Worm (Caenorhabditis elegans) whole organism, L4 larva: ENCODE results near the gene F13D11.4.

ENCODE experiments used
- F37D6.2 ChIP-seq: sonication (generic microtip); optimal IDR thresholded peaks from 2 replicates; lab custom pipeline; 2016; ENCODE audit warnings: mild to moderate bottlenecking, missing genetic modification characterization, missing compliant biosample characterization
- F49E8.2 ChIP-seq: sonication (generic microtip); optimal IDR thresholded peaks from 2 replicates; lab custom pipeline; 2016; ENCODE audit warnings: missing compliant biosample characterization, mild to moderate bottlenecking, missing genetic modification characterization, borderline replicate concordance
- T20F7.1 ChIP-seq: fragments of 200-800 bp; sonication (Bioruptor generic); optimal IDR thresholded peaks from 2 replicates; lab custom pipeline; 2018; ENCODE audit warnings: mild to moderate bottlenecking, missing genetic modification characterization, missing compliant biosample characterization
- T26A8.4 ChIP-seq: fragments of 200-800 bp; sonication (Bioruptor generic); IDR thresholded peaks from 2 replicates; pipeline ENCODE4 v1.3.6; 2022; ENCODE audit warnings: missing genetic modification characterization, missing compliant biosample characterization
- Y5F2A.4 ChIP-seq: fragments of 200-800 bp; sonication (Bioruptor generic); optimal IDR thresholded peaks from 2 replicates; lab custom pipeline; 2018; ENCODE audit warnings: mild to moderate bottlenecking, missing genetic modification characterization, missing compliant biosample characterization
- aha-1 ChIP-seq: fragments of 150-350 bp; peaks from one replicate; lab custom pipeline; 2014; ENCODE audit warnings: missing biosample characterization, missing genetic modification characterization
- attf-4 ChIP-seq: sonication (generic microtip); optimal IDR thresholded peaks from 3 replicates; lab custom pipeline; 2017; ENCODE audit warnings: missing biosample characterization, missing genetic modification characterization
- daf-12 ChIP-seq: fragments of 150-350 bp; optimal IDR thresholded peaks from 2 replicates; lab custom pipeline; 2014; ENCODE audit warnings: missing biosample characterization, missing genetic modification reagents, missing genetic modification characterization
- daf-8 ChIP-seq: fragments of 200-800 bp; sonication (Bioruptor generic); IDR thresholded peaks from 2 replicates; pipeline ENCODE4 v1.3.6; 2022; ENCODE audit warnings: missing genetic modification characterization, missing compliant biosample characterization
- dmd-9 ChIP-seq: fragments of 200-800 bp; sonication (Bioruptor generic); IDR thresholded peaks from 2 replicates; pipeline ENCODE4 v1.3.6; 2022; ENCODE audit warnings: missing genetic modification reagents, missing genetic modification characterization, missing compliant biosample characterization
- dpl-1 ChIP-seq: fragments of 150-350 bp; optimal IDR thresholded peaks from 2 replicates; lab custom pipeline; 2014; ENCODE audit warnings: missing biosample characterization, missing genetic modification reagents, missing genetic modification characterization
- duxl-1 ChIP-seq: sonication (generic microtip); optimal IDR thresholded peaks from 2 replicates; lab custom pipeline; 2016; ENCODE audit warnings: mild to moderate bottlenecking, missing genetic modification characterization, moderate library complexity, missing compliant biosample characterization; ENCODE audit not compliant: poor library complexity
- gei-8 ChIP-seq: fragments of 200-800 bp; sonication (Bioruptor generic); optimal IDR thresholded peaks from 2 replicates; lab custom pipeline; 2018; ENCODE audit warnings: mild to moderate bottlenecking, missing genetic modification characterization, missing compliant biosample characterization
- hif-1 ChIP-seq, 2 experiments: sonication (generic microtip); optimal IDR thresholded peaks; 2 replicates each; lab custom pipeline; 2016 to 2017; ENCODE audit warnings: missing compliant biosample characterization in 2 of 2, missing genetic modification characterization in 2 of 2, missing genetic modification reagents in 2 of 2, missing genotype in 2 of 2, mild to moderate bottlenecking in 1 of 2
- hlh-11 ChIP-seq: fragments of 200-800 bp; sonication (Bioruptor generic); optimal IDR thresholded peaks from 2 replicates; lab custom pipeline; 2018; ENCODE audit warnings: mild to moderate bottlenecking, missing genetic modification characterization, missing compliant biosample characterization
- hlh-30 ChIP-seq: sonication (generic microtip); optimal IDR thresholded peaks from 2 replicates; lab custom pipeline; 2017; ENCODE audit warnings: antibody characterized with exemption, mild to moderate bottlenecking, missing genetic modification characterization, missing compliant biosample characterization; ENCODE audit not compliant: insufficient read depth
- lim-7 ChIP-seq: fragments of 200-800 bp; sonication (Bioruptor generic); IDR thresholded peaks from 2 replicates; pipeline ENCODE4 v1.3.6; 2022; ENCODE audit warnings: missing genetic modification characterization, missing compliant biosample characterization
- lin-1 ChIP-seq: fragments of 200-800 bp; sonication (Bioruptor generic); IDR thresholded peaks from 2 replicates; pipeline ENCODE4 v1.3.6; 2022; ENCODE audit warnings: missing genetic modification reagents, missing genetic modification characterization, missing compliant biosample characterization
- lin-29 ChIP-seq: fragments of 200-800 bp; sonication (Bioruptor generic); IDR thresholded peaks from 2 replicates; pipeline ENCODE4 v1.3.6; 2022; ENCODE audit warnings: missing genetic modification reagents, missing genetic modification characterization, missing compliant biosample characterization
- lir-3 ChIP-seq: sonication (generic microtip); optimal IDR thresholded peaks from 2 replicates; lab custom pipeline; 2016; ENCODE audit warnings: mild to moderate bottlenecking, missing genetic modification characterization, missing compliant biosample characterization
- lsy-2 ChIP-seq, 2 experiments: fragments of 150-350 bp in 1 of 2; sonication (generic microtip) in 1 of 2; optimal IDR thresholded peaks; 2 replicates each; lab custom pipeline; 2014 to 2017; ENCODE audit warnings: missing biosample characterization in 2 of 2, missing genetic modification characterization in 2 of 2
- mdl-1 ChIP-seq, 2 experiments: fragments of 150-350 bp in 1 of 2; sonication (generic microtip) in 1 of 2; optimal IDR thresholded peaks; 2 replicates each; lab custom pipeline; 2014 to 2017; ENCODE audit warnings: missing biosample characterization in 2 of 2, missing genetic modification characterization in 2 of 2
- mep-1 ChIP-seq: fragments of 150-350 bp; sonication (generic microtip); optimal IDR thresholded peaks from 3 replicates; lab custom pipeline; 2014; ENCODE audit warnings: missing biosample characterization, missing genetic modification characterization
- mes-2 ChIP-seq: sonication (generic microtip); optimal IDR thresholded peaks from 2 replicates; lab custom pipeline; 2016; ENCODE audit warnings: missing genotype, mild to moderate bottlenecking, missing genetic modification characterization, missing compliant biosample characterization; ENCODE audit not compliant: poor library complexity, severe bottlenecking
- mxl-2 ChIP-seq: fragments of 200-800 bp; sonication (Bioruptor generic); conservative IDR thresholded peaks from 2 replicates; pipeline ENCODE4 v1.3.6; 2022; ENCODE audit warnings: missing genetic modification reagents, missing genetic modification characterization, missing compliant biosample characterization
- mxl-3 ChIP-seq: fragments of 200-800 bp; sonication (Bioruptor generic); optimal IDR thresholded peaks from 2 replicates; lab custom pipeline; 2018; ENCODE audit warnings: mild to moderate bottlenecking, missing genetic modification characterization, missing compliant biosample characterization
- nhr-237 ChIP-seq: sonication (generic microtip); optimal IDR thresholded peaks from 2 replicates; lab custom pipeline; 2017; ENCODE audit warnings: missing biosample characterization, missing genetic modification characterization
- nhr-28 ChIP-seq: fragments of 150-350 bp; optimal IDR thresholded peaks from 2 replicates; lab custom pipeline; 2014; ENCODE audit warnings: missing biosample characterization, missing genetic modification characterization
- nhr-42 ChIP-seq: fragments of 200-800 bp; sonication (Bioruptor generic); IDR thresholded peaks from 2 replicates; pipeline ENCODE4 v1.3.6; 2022; ENCODE audit warnings: missing genetic modification characterization, missing compliant biosample characterization
- nhr-48 ChIP-seq: sonication (generic microtip); optimal IDR thresholded peaks from 2 replicates; lab custom pipeline; 2016; ENCODE audit warnings: mild to moderate bottlenecking, missing genetic modification characterization, missing compliant biosample characterization
- nhr-6 ChIP-seq: fragments of 150-350 bp; optimal IDR thresholded peaks from 2 replicates; lab custom pipeline; 2014; ENCODE audit warnings: missing biosample characterization, missing genetic modification characterization
- rbr-2 ChIP-seq: sonication (generic microtip); optimal IDR thresholded peaks from 2 replicates; lab custom pipeline; 2016; ENCODE audit warnings: missing genotype, missing genetic modification characterization, missing compliant biosample characterization
- set-16 ChIP-seq: fragments of 200-800 bp; sonication (Bioruptor generic); IDR thresholded peaks from 2 replicates; pipeline ENCODE4 v1.3.6; 2022; ENCODE audit warnings: missing genetic modification reagents, missing genetic modification characterization, missing compliant biosample characterization
- spr-1 ChIP-seq: sonication (generic microtip); optimal IDR thresholded peaks from 2 replicates; lab custom pipeline; 2016; ENCODE audit warnings: mild to moderate bottlenecking, missing genetic modification characterization, missing compliant biosample characterization
- spr-3 ChIP-seq: fragments of 200-800 bp; sonication (Bioruptor generic); optimal IDR thresholded peaks from 2 replicates; lab custom pipeline; 2018; ENCODE audit warnings: mild to moderate bottlenecking, missing genetic modification characterization, missing compliant biosample characterization
- unc-130 ChIP-seq: sonication (generic microtip); optimal IDR thresholded peaks from 2 replicates; lab custom pipeline; 2016; ENCODE audit warnings: missing genetic modification reagents, missing genetic modification characterization, missing compliant biosample characterization
- unc-62 ChIP-seq, 3 experiments: fragments of 150-350 bp in 1 of 3; sonication (generic microtip); optimal IDR thresholded peaks in 2 of 3; peaks in 1 of 3; 1 replicate in 1 of 3; 2 replicates in 2 of 3; lab custom pipeline; 2014 to 2017; ENCODE audit warnings: missing biosample characterization in 3 of 3, missing genetic modification characterization in 3 of 3, missing genetic modification reagents in 3 of 3, missing genotype in 1 of 3
- ztf-7 ChIP-seq: fragments of 150-350 bp; optimal IDR thresholded peaks from 2 replicates; lab custom pipeline; 2014; ENCODE audit warnings: missing biosample characterization, missing genetic modification characterization

F13D11.4 gene

ce11 chrX:5854163-5854451 lies 19.5 kb upstream of the F13D11.4 start, which contains the start of gene hog-1 (continued):
- TF ChIP-seq lim-7 (GFP tag; lab: Robert Waterston, UW) (no peak), F37D6.2 (tag; lab: Kevin White, UChicago) (no peak)

- no peak for TF ChIP-seq mxl-2
- peak; percentile 53 for TF ChIP-seq duxl-1 (tag; lab: Kevin White, UChicago)
- no peak for TF ChIP-seq daf-12 (tag; lab: Kevin White, UChicago)
- no peak for TF ChIP-seq spr-1 (tag; lab: Kevin White, UChicago)
- TF ChIP-seq T20F7.1 (GFP tag; lab: Kevin White, UChicago), result no peak
- TF ChIP-seq Y5F2A.4 (GFP tag; lab: Kevin White, UChicago), result no peak
- TF ChIP-seq F37D6.2 (tag; lab: Kevin White, UChicago), result no peak
- TF ChIP-seq nhr-28 (tag; lab: Kevin White, UChicago), result no peak
- TF ChIP-seq unc-62 (GFP tag; optimal IDR thresholded peaks at IDR 0.05 in 1 of 2; lab: Kevin White, UChicago), result peak in 1 of 2 experiments; percentile 94
- no peak for TF ChIP-seq unc-62 (tag; optimal IDR thresholded peaks at IDR 0.05; lab: Kevin White, UChicago)
- no peak for TF ChIP-seq hif-1 (tag; optimal IDR thresholded peaks at IDR 0.05; lab: Kevin White, UChicago)
Observed at ce11 chrX:5852113-5852512, 17.5 kb upstream of the F13D11.4 start.

- TF ChIP-seq dpl-1 (GFP tag; lab: Kevin White, UChicago) (no peak), F49E8.2 (tag; lab: Kevin White, UChicago) (no peak), nhr-237 (tag; lab: Kevin White, UChicago) (no peak), unc-130 (GFP tag; lab: Kevin White, UChicago) (no peak), attf-4 (tag; lab: Kevin White, UChicago) (no peak), ztf-7 (no peak), nhr-42 (GFP tag; lab: Robert Waterston, UW) (no peak), dmd-9 (no peak), lir-3 (tag; lab: Kevin White, UChicago) (no peak), daf-8 (GFP tag; lab: Robert Waterston, UW) (no peak), rbr-2 (tag; lab: Kevin White, UChicago) (no peak), gei-8 (GFP tag; lab: Kevin White, UChicago) (no peak), T26A8.4 (GFP tag; lab: Robert Waterston, UW) (no peak), aha-1 (no peak), nhr-48 (tag; lab: Kevin White, UChicago) (no peak), mes-2 (tag; lab: Kevin White, UChicago) (no peak)
- TF ChIP-seq, all 104 proteins: peak for 0
Observed at ce11 chrX:5850472-5850871, 15.9 kb upstream of the F13D11.4 start.

ce11 chrX:5848703-5849102 lies 14.1 kb upstream of the F13D11.4 start, which contains the start of gene atat-2:
Gene atat-2, plus strand, starts transcription at chrX:5849100.
- TF ChIP-seq hlh-30 (tag; lab: Kevin White, UChicago) (peak; percentile 59), spr-3 (GFP tag; lab: Kevin White, UChicago) (no peak), mep-1 (tag; lab: Kevin White, UChicago) (peak; percentile 12), mxl-3 (GFP tag; lab: Kevin White, UChicago) (peak; percentile 52), T26A8.4 (GFP tag; lab: Robert Waterston, UW) (0 out of 2 replicates have a peak, but pooled peaks have one; percentile 22), aha-1 (peak; percentile 19), lin-29 (GFP tag; lab: Robert Waterston, UW) (no peak), lin-1 (no peak), set-16 (GFP tag; lab: Robert Waterston, UW) (no peak), lsy-2 (tag; optimal IDR thresholded peaks at IDR 0.05; lab: Kevin White, UChicago) (peak; percentile 1 to 38), hlh-11 (tag; lab: Kevin White, UChicago) (peak; percentile 15), nhr-28 (tag; lab: Kevin White, UChicago) (peak; percentile 57), nhr-6 (peak; percentile 20), mdl-1 (tag; optimal IDR thresholded peaks at IDR 0.05; lab: Kevin White, UChicago) (peak in 1 of 2 experiments; percentile 33)
